Fruit fly (Drosophila melanogaster): ENCODE data around the gene CG13992.

dm6 chr2L:6000065-6000464 lies 32.5 kb upstream of the CG13992 start, which contains the start of gene Tsp26A:
- TF ChIP-seq psq (optimal IDR thresholded peaks at IDR 0.05) = no peak
- TF ChIP-seq insv (optimal IDR thresholded peaks at IDR 0.05) = no peak

Data from Kc167 (cell line).